Worm (Caenorhabditis elegans): ENCODE measurements around the gene aqp-11.

aqp-11 gene

ce11 chrIII:13645885-13646488 is 27.1 kb upstream of the aqp-11 start:
- TF ChIP-seq unc-62 (GFP tag; optimal IDR thresholded peaks at IDR 0.05), result no peak

ce11 chrIII:13648540-13648939 is 24.5 kb upstream of the aqp-11 start:
- TF ChIP-seq unc-62 (GFP tag; optimal IDR thresholded peaks at IDR 0.05), result no peak

- no peak for TF ChIP-seq unc-62 (GFP tag; optimal IDR thresholded peaks at IDR 0.05)
Measured at ce11 chrIII:13651414-13651813, 21.7 kb upstream of the aqp-11 start.

- no peak for TF ChIP-seq unc-62 (GFP tag; optimal IDR thresholded peaks at IDR 0.05)
Measured at ce11 chrIII:13652010-13652409, 21.1 kb upstream of the aqp-11 start.

- TF ChIP-seq unc-62 (GFP tag; optimal IDR thresholded peaks at IDR 0.05), result no peak
Measured at ce11 chrIII:13652708-13653107, 20.4 kb upstream of the aqp-11 start.

- no peak for TF ChIP-seq unc-62 (GFP tag; optimal IDR thresholded peaks at IDR 0.05)
Measured at ce11 chrIII:13654950-13655349, 18.1 kb upstream of the aqp-11 start.

- TF ChIP-seq unc-62 (GFP tag; optimal IDR thresholded peaks at IDR 0.05), result no peak
Measured at ce11 chrIII:13656680-13657079, 16.4 kb upstream of the aqp-11 start.

- TF ChIP-seq unc-62 (GFP tag; optimal IDR thresholded peaks at IDR 0.05), result no peak
Measured at ce11 chrIII:13657975-13658374, 15.1 kb upstream of the aqp-11 start.

ce11 chrIII:13659028-13659427 is 14.1 kb upstream of the aqp-11 start:
- no peak for TF ChIP-seq unc-62 (GFP tag; optimal IDR thresholded peaks at IDR 0.05)

ce11 chrIII:13660123-13660522 is 13.0 kb upstream of the aqp-11 start:
- TF ChIP-seq unc-62 (GFP tag; optimal IDR thresholded peaks at IDR 0.05), result no peak

- no peak for TF ChIP-seq unc-62 (GFP tag; optimal IDR thresholded peaks at IDR 0.05)
Measured at ce11 chrIII:13666406-13666805, 6.7 kb upstream of the aqp-11 start.

ce11 chrIII:13667739-13668138 is 5.3 kb upstream of the aqp-11 start, which contains the start of gene flp-15:
Gene flp-15 (minus strand): TSS chrIII:13667839.
- TF ChIP-seq unc-62 (GFP tag; optimal IDR thresholded peaks at IDR 0.05), result no peak

ce11 chrIII:13669519-13669918 is 3.6 kb upstream of the aqp-11 start:
- TF ChIP-seq unc-62 (GFP tag; optimal IDR thresholded peaks at IDR 0.05), result no peak

- no peak for TF ChIP-seq unc-62 (GFP tag; optimal IDR thresholded peaks at IDR 0.05)
Measured at ce11 chrIII:13678761-13679495, 5.8 kb downstream of the aqp-11 start, which contains the start of gene sid-2. Gene sid-2 (plus strand): TSS chrIII:13679445.

- TF ChIP-seq unc-62 (GFP tag; optimal IDR thresholded peaks at IDR 0.05), result no peak
Measured at ce11 chrIII:13682019-13682418, 8.9 kb downstream of the aqp-11 start.

- no peak for TF ChIP-seq unc-62 (GFP tag; optimal IDR thresholded peaks at IDR 0.05)
Measured at ce11 chrIII:13683275-13683674, 10.2 kb downstream of the aqp-11 start.

ce11 chrIII:13684236-13684635 is 11.2 kb downstream of the aqp-11 start:
- TF ChIP-seq unc-62 (GFP tag; optimal IDR thresholded peaks at IDR 0.05), result no peak

All from whole organism, dauer.